Worm (Caenorhabditis elegans): Measurements from ENCODE around the gene K07G6.1.
"Not testable (repeated sequence)": the region's sequence is repeated elsewhere in the genome, so short reads cannot be mapped to it uniquely, and the experiment has no call there.

K07G6.1 gene

ce11 chrII:1771347-1771746 lies 30.0 kb downstream of the K07G6.1 start, which contains the start of gene math-26:
math-26 (plus strand) TSS chrII:1771647.
- TF ChIP-seq elt-2 (tag; optimal IDR thresholded peaks at IDR 0.05): peak; percentile 21

ce11 chrII:1771785-1772184 lies 30.4 kb downstream of the K07G6.1 start, which contains the start of gene math-3:
math-3 (plus strand) TSS chrII:1772085.
- TF ChIP-seq nhr-76 (tag; optimal IDR thresholded peaks at IDR 0.05) (no peak), nhr-67 (tag; optimal IDR thresholded peaks at IDR 0.05) (no peak)

ce11 chrII:1775234-1775633 lies 33.9 kb downstream of the K07G6.1 start, which contains the start of gene F36H5.14:
F36H5.14 (plus strand) TSS chrII:1775534.
- not testable (repeated sequence) for TF ChIP-seq sea-2 (GFP tag; optimal IDR thresholded peaks at IDR 0.05); pqm-1 (tag; optimal IDR thresholded peaks at IDR 0.05); hmg-11 (tag; optimal IDR thresholded peaks at IDR 0.05)

- peak; percentile 12 for TF ChIP-seq elt-2 (tag; optimal IDR thresholded peaks at IDR 0.05)
- TF ChIP-seq pqm-1 (tag; optimal IDR thresholded peaks at IDR 0.05): no peak
- TF ChIP-seq sea-2 (GFP tag; optimal IDR thresholded peaks at IDR 0.05): no peak
These were observed 41.1 kb downstream of the K07G6.1 start, which contains the start of gene math-4 for ce11 chrII:1782474-1782873. math-4 (minus strand) TSS chrII:1782574.

DNA sequence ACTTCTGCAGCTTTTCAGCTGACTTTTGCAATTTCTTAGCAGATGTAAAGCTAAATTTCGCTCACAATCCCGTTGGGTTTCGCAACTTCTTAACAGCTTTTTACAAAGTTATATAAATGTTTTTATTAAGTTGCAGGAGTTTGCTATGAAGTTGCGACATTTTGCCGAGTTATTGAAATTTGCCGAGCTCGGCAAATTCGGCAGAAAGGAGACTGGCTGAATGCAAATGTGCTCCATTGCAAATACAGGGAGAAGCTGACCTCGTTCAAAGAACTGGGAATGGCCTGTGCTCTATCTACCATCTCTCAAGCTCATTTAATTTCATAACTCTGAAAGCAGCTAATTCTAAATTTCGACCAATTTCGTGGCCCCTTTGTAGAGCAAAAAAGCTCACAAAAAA lies 43.5 kb downstream of the K07G6.1 start, which contains the start of gene C08F1.11:
Gene C08F1.11, minus strand, starts transcription at position 101 of the 400 bp plus-strand sequence.
- TF ChIP-seq ceh-16 (tag; optimal IDR thresholded peaks at IDR 0.05): no peak
- no peak for TF ChIP-seq lin-15B (tag; optimal IDR thresholded peaks at IDR 0.05)
- TF ChIP-seq unc-62 (GFP tag; optimal IDR thresholded peaks at IDR 0.05): no peak
- no peak for TF ChIP-seq nhr-28 (tag; optimal IDR thresholded peaks at IDR 0.05)
- TF ChIP-seq ceh-9 (tag; optimal IDR thresholded peaks at IDR 0.05): no peak
- no peak for TF ChIP-seq mml-1 (tag; optimal IDR thresholded peaks at IDR 0.05)
- TF ChIP-seq elt-2 (tag; optimal IDR thresholded peaks at IDR 0.05): no peak
- no peak for TF ChIP-seq pqm-1 (tag; optimal IDR thresholded peaks at IDR 0.05)
- no peak for TF ChIP-seq zag-1 (tag; optimal IDR thresholded peaks at IDR 0.05)
- TF ChIP-seq nhr-237 (tag; optimal IDR thresholded peaks at IDR 0.05): no peak
- TF ChIP-seq nhr-12 (tag; optimal IDR thresholded peaks at IDR 0.05): no peak
- TF ChIP-seq ceh-82 (tag; optimal IDR thresholded peaks at IDR 0.05): no peak
- TF ChIP-seq jun-1 (tag; optimal IDR thresholded peaks at IDR 0.05): no peak
- no peak for TF ChIP-seq nhr-23 (tag; optimal IDR thresholded peaks at IDR 0.05)
- TF ChIP-seq ama-1 (optimal IDR thresholded peaks at IDR 0.05): no peak
- no peak for TF ChIP-seq tbx-2 (tag; optimal IDR thresholded peaks at IDR 0.05)
- no peak for TF ChIP-seq egl-5 (tag; optimal IDR thresholded peaks at IDR 0.05)

DNA sequence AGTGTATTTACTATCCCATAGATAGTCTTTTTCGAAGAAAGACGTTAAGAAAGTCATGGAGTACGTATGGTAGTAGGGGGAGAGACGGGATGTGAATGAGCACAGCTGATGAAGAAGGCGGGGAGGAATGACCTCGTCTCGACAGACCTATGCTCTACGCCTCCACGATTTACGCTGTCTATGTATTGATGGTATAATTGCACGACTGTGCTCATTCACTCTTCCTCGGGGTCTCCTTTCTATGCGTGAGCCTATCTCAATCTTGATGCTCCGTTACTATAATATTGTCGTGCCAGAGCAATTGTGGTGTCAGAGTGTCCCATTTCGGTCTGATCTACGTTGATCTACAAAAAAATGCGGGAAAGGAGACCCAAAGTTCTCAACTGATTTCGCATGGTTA lies 44.9 kb downstream of the K07G6.1 start, which contains the start of gene C08F1.10:
Gene C08F1.10, minus strand, starts transcription at position 101 of the 400 bp plus-strand sequence.
- no peak for TF ChIP-seq fos-1 (tag; optimal IDR thresholded peaks at IDR 0.05)
- no peak for TF ChIP-seq R02D3.7 (tag; optimal IDR thresholded peaks at IDR 0.05)
- no peak for TF ChIP-seq nhr-25 (tag; optimal IDR thresholded peaks at IDR 0.05)
- no peak for TF ChIP-seq unc-39 (tag; optimal IDR thresholded peaks at IDR 0.05)

DNA sequence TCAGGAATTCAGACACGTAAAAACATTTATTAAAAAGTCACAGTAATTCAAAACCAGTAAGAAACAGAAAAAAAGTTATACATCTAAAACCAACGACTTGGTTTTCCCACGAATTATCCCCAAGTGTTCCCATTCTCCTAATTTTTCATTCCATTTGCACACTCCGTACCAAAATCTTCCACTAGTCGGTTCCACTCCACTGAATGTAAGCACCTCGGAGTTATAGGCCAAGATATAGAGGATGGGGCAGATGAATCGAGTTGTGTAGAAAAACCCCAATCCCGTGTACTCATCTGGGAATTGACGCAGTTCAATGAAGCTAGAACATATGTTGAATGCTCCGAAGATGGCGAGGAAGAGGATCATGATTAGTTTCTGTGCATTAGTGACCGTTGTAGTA lies 45.9 kb downstream of the K07G6.1 start:
- TF ChIP-seq fos-1 (tag; optimal IDR thresholded peaks at IDR 0.05) (no peak), nhr-237 (tag; optimal IDR thresholded peaks at IDR 0.05) (no peak), fkh-2 (tag; optimal IDR thresholded peaks at IDR 0.05) (no peak), eor-1 (tag; optimal IDR thresholded peaks at IDR 0.05) (no peak), elt-3 (tag; optimal IDR thresholded peaks at IDR 0.05) (no peak), ztf-4 (tag; optimal IDR thresholded peaks at IDR 0.05) (no peak)

- TF ChIP-seq aly-2 (tag; optimal IDR thresholded peaks at IDR 0.05) (no peak), pqm-1 (tag; optimal IDR thresholded peaks at IDR 0.05) (no peak), eor-1 (tag; optimal IDR thresholded peaks at IDR 0.05) (no peak)
These were observed 46.7 kb downstream of the K07G6.1 start, which contains the start of the genes C08F1.6 and fbxb-13 for ce11 chrII:1788087-1788486. C08F1.6 (minus strand) TSS chrII:1788187. fbxb-13 (plus strand) TSS chrII:1788277.
